Worm (Caenorhabditis elegans) whole organism, L4/young adult: ENCODE data around the gene F59E11.7.

Experiments used
- W03F9.2 ChIP-seq: fragments of 150-350 bp; optimal IDR thresholded peaks from 2 replicates; lab custom pipeline; 2014; ENCODE audit warnings: missing biosample characterization, missing genetic modification characterization
- dao-5 ChIP-seq: sonication (generic microtip); optimal IDR thresholded peaks from 2 replicates; lab custom pipeline; 2016; ENCODE audit warnings: missing genotype, missing genetic modification characterization, moderate library complexity, missing compliant biosample characterization
- him-1 ChIP-seq: sonication (generic microtip); optimal IDR thresholded peaks from 2 replicates; lab custom pipeline; 2016; ENCODE audit warnings: missing genotype, missing genetic modification reagents, missing genetic modification characterization, missing compliant biosample characterization

F59E11.7 gene

DNA sequence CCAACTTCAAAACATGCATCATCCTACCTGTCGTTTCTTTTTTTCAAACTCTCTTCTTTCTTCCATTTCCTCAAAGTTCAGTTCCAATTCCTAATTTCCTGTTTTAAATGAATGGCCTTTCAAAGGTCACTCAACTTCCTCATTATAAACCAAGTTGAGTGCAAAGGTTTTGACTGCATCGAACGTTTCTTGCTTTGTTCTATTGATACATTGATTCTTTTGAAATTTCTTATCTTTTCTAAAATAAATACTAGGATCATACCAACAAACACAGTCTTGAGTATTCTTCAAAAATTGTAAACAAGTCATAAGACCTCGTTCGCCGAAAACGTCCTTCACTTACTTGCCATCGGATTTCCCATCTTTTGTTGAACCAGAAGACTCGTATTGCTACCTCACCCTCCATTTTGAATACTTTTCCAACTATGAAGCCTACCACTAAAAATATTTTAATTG, at the start of gene F59E11.7:
TSS of gene F59E11.7 (plus strand) at position 51 of the 456 bp plus-strand sequence.
- TF ChIP-seq W03F9.2 (no peak), him-1 (no peak), dao-5 (tag; lab: Kevin White, UChicago) (no peak)

DNA sequence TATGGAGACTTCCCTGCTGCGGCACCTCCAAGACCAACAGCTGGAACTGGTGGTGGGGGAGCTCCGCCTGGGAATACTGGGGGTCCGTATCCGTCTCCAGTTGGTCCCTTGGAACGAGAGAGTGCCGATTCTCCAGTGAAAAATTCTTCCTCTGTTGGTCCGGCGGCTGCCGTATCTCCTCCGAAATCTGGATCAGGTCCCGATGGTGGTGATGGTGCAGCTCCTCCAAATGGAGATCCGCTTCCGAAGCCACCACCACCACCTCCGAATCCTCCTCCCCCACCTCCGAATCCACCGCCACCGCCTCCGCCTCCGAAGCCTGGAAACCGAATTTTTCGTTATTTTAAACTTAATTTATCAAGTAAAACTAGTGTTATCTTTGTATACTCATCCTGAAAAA, 49.6 kb upstream of the F59E11.7 start:
- TF ChIP-seq W03F9.2 = no peak
- TF ChIP-seq dao-5 (tag; lab: Kevin White, UChicago) = no peak
- no peak for TF ChIP-seq him-1

DNA sequence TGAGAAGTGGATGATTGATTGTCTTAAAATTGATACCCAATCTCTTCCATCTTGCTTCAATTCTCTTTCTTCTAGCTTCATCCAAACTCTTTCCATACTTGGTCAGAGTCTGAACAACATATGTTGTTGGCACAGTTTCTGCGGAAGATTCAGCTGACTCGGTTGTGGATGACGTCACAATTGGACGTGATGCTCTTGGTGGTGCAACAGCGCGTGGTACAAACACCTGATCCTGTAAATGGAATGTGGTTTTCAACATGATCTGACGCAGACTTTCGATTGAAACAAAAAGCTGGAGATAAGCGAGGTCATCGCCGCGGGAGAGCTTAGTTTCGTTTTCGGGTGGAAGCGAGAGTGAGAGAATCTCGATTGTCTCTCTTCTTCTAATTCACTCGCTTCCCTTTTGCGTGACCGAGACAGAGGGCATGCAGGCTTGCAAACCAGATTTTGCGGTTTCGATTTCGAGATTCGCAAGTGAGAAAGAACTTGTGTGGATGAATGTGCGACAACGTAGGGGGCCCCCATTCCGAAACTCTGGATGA, 47.5 kb upstream of the F59E11.7 start:
- TF ChIP-seq him-1 (no peak), W03F9.2 (no peak), dao-5 (tag; lab: Kevin White, UChicago) (no peak)

DNA sequence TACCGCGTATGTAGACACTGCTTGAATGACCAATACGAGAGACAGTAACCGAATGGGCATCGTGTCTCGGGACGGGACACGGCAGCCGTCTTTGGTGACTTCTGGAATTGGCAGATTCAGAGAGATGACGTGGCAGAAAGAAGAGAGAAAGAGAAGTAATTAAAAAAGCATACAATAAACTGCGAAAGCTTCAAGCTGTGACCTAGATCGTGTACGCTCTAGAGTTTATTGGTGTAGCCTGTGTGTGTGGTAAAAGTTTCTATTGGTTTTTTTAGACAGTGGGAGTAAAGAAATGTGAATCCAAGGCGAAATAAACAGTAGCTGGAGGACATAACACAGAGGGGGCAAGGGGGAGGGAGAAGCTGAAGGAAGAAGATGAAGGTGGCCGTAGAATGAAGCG, 46.1 kb upstream of the F59E11.7 start, which contains the start of gene T19A5.3:
TSS of gene T19A5.3 (minus strand) at position 101 of the 400 bp plus-strand sequence.
- TF ChIP-seq him-1 (no peak), W03F9.2 (no peak), dao-5 (tag; lab: Kevin White, UChicago) (no peak)

DNA sequence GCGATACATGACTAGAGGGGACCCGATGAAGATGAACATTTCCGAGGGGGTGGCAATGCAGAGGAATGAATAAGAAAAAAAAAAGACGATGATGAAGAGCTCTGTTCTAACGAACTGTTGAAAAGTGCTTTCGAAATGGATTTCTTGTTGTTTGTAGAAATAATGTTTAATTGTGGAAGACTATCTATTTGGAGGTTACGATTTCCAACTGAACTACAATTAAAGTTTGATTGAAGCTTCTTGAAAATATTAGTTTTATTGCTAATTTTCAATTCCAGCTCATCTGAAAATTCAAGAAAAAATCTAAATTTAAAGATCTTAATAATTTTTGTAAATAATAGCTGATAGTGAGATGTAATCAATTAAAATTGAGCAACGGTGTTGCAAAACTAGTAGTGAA, 45.6 kb upstream of the F59E11.7 start:
- TF ChIP-seq dao-5 (tag; lab: Kevin White, UChicago) = no peak
- TF ChIP-seq W03F9.2 = no peak
- no peak for TF ChIP-seq him-1

DNA sequence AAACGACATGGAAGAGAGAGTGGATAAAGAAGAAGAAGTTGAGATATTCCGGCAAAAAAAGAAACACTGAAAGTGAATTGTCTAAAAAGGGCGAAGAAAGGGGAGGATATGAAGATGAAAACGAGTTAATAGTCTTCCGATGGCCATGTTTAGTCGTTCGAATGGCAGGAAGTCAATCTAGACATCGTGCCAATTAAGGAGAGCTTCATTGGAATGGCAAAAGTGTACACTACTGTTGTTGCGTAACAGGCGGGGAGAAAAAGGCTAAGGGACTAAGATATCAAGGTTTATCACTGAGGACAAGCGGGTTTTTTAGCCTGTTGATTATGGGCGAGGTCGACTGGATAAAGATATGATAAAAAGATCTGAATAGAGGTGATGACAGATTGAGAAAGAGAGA, 43.9 kb upstream of the F59E11.7 start:
- TF ChIP-seq him-1 (no peak), W03F9.2 (no peak), dao-5 (tag; lab: Kevin White, UChicago) (no peak)

DNA sequence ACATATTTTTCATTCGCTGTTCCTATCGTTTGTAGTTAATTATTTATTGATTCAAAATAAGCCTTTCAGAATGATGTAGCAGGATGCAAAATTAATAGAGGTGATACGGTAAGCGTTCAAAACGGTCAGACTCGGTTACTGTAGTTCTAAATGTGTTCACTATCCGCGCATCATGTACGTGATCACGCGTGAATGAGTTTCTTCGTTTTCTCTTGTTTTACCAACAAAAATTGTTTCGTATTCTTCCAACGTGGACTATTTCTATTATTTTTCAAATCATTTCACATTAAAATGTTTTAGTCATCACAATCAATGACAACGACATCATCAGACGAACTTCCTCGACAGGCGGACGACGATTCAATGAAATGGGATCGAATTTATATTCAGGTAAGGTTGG, 42.5 kb upstream of the F59E11.7 start, which contains the start of gene gck-1:
TSS of gene gck-1 (plus strand) at position 301 of the 400 bp plus-strand sequence.
- TF ChIP-seq him-1 = no peak
- no peak for TF ChIP-seq dao-5 (tag; lab: Kevin White, UChicago)
- TF ChIP-seq W03F9.2 = no peak

DNA sequence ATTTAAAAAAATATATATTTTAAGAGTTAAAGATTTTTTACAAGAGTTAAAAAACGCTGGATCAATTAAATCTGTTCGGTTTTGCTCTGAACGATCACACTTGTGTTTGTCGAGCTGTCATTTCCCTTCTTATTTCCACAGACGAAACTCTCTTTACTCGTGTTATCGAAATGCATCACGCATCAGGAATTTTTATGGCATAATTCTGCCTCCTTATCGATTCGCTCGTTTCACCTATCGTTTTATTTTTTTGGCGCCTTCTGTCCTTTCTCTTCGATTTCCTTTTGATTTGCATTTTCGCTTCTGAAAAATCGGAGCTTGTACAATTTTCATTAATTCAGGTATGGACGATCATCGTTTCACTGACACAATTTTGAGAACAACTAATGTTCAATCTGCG, 41.7 kb upstream of the F59E11.7 start:
- TF ChIP-seq him-1 = no peak
- no peak for TF ChIP-seq W03F9.2
- TF ChIP-seq dao-5 (tag; lab: Kevin White, UChicago) = no peak

DNA sequence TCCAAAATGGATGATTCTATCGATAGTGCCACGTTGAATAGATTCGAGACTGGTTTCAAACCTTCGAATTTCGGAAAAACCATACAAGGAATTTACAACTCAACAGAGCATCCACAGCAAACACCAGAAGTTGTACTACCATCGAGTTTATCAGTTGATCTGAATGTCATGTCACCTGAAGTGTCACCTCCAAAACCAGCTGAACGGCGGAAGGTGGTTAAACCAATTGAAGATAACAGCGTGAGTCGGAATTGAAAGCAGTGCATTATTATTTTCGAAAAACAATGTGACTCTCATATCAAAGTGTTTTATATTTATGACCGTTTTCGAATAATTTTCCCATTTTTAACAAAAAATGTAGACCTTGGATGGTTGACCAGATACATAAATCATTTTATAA, 41.0 kb upstream of the F59E11.7 start:
- TF ChIP-seq W03F9.2 (no peak), him-1 (no peak), dao-5 (tag; lab: Kevin White, UChicago) (no peak)

DNA sequence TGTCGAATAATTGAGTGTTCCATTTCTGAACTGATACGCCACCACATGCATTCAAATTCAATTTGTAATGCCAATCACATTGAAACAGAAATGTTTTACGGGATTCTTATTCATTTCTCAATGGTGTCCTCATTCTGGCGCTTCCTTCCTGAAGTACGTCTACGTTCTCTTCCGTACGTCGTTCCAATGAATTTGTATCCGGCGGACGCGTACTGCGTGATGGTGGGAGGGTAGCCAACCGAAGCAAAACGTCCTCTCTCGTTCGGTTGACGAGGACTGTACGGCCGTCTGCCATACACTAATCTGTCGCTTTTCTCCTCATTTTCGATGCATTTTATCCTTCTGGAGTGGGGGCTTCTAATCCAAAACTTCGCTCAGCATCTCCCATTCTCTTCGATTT, 40.2 kb upstream of the F59E11.7 start:
- TF ChIP-seq W03F9.2 = no peak
- TF ChIP-seq him-1 = no peak
- no peak for TF ChIP-seq dao-5 (tag; lab: Kevin White, UChicago)

DNA sequence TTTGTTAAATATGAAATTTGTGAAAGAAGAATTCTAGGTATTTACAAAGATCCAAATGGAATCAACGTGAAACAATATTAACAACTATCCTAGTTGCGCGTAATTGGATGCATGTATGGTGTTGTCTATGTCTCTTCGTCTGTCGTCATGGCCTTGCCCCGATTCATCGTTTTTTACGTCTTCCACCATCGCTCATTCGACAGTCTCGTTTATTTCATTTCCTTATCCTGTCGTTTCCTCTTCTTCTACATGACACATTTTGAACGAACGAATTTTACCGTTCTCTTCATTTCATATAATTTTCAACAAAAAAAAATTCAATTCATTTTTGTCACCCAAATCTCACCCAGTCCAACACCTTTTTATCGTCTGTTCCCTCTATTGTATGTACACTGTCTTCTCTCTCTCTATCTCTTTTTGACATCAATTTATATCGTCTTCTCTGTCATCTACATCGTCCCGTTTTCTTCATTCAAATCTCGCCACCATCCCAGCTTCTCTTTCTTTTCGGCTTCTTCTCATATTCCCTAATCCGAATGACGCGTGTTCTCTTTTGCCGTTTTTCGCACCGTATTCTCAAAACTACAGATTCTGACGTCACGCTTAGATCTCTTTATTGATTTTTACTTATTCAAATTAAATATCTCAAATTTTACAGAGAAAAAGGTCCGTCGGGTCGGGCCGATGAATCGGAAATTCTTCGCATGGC, 33.5 kb upstream of the F59E11.7 start, which contains the start of gene ttc-17:
TSS of gene ttc-17 (plus strand) at position 659 of the 709 bp plus-strand sequence.
- TF ChIP-seq W03F9.2 (no peak), dao-5 (tag; lab: Kevin White, UChicago) (no peak)

DNA sequence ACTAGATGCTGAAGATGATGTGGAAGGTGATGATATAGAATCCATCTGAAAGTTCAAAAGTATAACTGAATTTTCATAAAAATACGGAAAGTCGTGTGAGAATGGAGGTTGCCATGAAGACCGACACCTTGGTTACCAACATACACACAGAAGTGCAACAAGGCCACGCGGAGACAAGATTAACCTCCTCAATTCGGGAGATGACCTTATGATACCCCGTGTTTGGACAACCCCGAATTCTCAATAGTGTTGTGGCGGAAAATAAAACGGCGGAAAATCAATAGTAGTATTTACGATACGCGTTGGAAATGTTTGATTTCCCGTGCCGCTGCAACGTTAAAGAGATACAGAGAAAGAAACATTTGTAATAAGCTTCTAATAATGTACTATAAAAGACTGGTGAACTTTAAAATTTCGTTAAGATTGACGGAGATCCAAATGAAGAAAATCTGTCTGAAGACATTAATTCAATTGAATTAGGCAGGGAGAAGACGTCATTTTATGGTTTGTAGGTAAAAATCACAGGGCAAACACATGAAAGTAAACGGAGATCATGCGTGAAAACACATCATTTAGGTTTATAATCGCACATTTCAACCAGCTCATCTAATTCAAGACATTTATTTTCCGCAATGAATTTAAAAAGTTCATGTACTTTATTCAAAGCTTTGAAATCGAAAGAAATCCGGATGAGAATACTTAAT, 25.8 kb upstream of the F59E11.7 start, which contains the start of gene nhr-44:
TSS of gene nhr-44 (minus strand) at position 51 of the 704 bp plus-strand sequence.
- no peak for TF ChIP-seq dao-5 (tag; lab: Kevin White, UChicago)
- TF ChIP-seq him-1 = no peak
- TF ChIP-seq W03F9.2 = no peak

DNA sequence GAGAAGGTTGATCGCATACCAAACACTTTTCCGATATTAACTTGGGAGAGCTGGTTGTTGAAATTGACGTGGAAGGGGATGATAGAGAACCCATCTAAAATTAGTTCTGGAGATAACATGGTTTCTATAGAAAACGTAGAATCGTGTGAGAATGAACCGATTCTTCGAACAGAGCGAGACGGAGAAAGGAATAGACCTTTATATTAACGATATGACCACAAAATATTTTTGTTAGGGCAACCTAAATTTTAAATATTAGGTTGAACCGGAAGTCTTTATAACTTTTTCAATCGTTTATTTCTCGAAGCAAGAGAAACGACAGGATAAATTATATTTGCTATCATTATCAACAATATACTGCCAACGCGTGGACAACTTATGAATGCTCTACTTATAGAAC, 24.0 kb upstream of the F59E11.7 start, which contains the start of gene nhr-219:
TSS of gene nhr-219 (minus strand) at position 101 of the 400 bp plus-strand sequence.
- TF ChIP-seq him-1 = no peak
- TF ChIP-seq dao-5 (tag; lab: Kevin White, UChicago) = no peak
- no peak for TF ChIP-seq W03F9.2

DNA sequence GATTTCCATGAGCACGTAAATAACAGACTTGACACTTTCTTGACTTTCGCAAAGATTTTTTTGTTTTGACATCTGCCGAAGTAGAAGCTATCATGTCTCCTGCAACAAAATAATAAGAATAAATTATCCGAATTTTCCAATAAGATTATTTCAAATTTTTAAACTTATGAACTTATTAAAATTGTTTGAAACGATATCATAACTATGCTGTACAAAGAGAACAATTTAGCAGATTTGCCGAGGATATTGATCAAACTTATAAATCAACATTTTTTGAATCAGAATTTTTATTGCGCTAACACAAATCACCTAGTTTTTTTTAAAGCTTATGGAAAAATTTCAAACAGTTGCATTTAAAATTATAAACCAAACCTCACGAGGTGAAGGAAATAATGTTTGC, 17.8 kb upstream of the F59E11.7 start, which contains the start of gene nhr-195:
TSS of gene nhr-195 (minus strand) at position 101 of the 400 bp plus-strand sequence.
- TF ChIP-seq him-1 (no peak), W03F9.2 (no peak), dao-5 (tag; lab: Kevin White, UChicago) (no peak)
